Worm (Caenorhabditis elegans): Measurements from ENCODE around the gene D1025.1.
"Not testable (repeated sequence)": the region's sequence is repeated elsewhere in the genome, so short reads cannot be mapped to it uniquely, and the experiment has no call there.

Gene D1025.1

ce11 chrX:14525081-14525324, 4.4 kb downstream of the D1025.1 start, which contains the start of gene nspc-17:
nspc-17 (minus strand) TSS chrX:14525181.
- not testable (repeated sequence) for TF ChIP-seq mdl-1 (tag; optimal IDR thresholded peaks at IDR 0.05); crh-2 (tag; optimal IDR thresholded peaks at IDR 0.05); unc-55 (GFP tag; optimal IDR thresholded peaks at IDR 0.05)

ce11 chrX:14525325-14526305, 5.1 kb downstream of the D1025.1 start:
- TF ChIP-seq nhr-21 (tag; optimal IDR thresholded peaks at IDR 0.05) (peak; percentile 100), gmeb-1 (tag; optimal IDR thresholded peaks at IDR 0.05) (peak; percentile 94), elt-3 (tag; optimal IDR thresholded peaks at IDR 0.05) (peak; percentile 91), nhr-23 (tag; optimal IDR thresholded peaks at IDR 0.05) (no peak), unc-39 (tag; optimal IDR thresholded peaks at IDR 0.05) (peak; percentile 79), nhr-10 (tag; optimal IDR thresholded peaks at IDR 0.05) (peak; percentile 98), aly-2 (tag; optimal IDR thresholded peaks at IDR 0.05) (peak; percentile 97), nhr-129 (tag; optimal IDR thresholded peaks at IDR 0.05) (peak; percentile 100), R02D3.7 (tag; optimal IDR thresholded peaks at IDR 0.05) (peak; percentile 83), egl-27 (tag; optimal IDR thresholded peaks at IDR 0.05) (peak; percentile 98), snpc-4 (tag; optimal IDR thresholded peaks at IDR 0.05) (peak; percentile 92), crh-2 (tag; optimal IDR thresholded peaks at IDR 0.05) (peak; percentile 100), fos-1 (tag; optimal IDR thresholded peaks at IDR 0.05) (peak; percentile 99), nhr-12 (tag; optimal IDR thresholded peaks at IDR 0.05) (peak; percentile 80), ztf-11 (tag; optimal IDR thresholded peaks at IDR 0.05) (peak; percentile 82), ztf-1 (GFP tag; conservative IDR thresholded peaks at IDR 0.05) (no peak), zag-1 (tag; optimal IDR thresholded peaks at IDR 0.05) (peak; percentile 99), sma-3 (GFP tag; optimal IDR thresholded peaks at IDR 0.05) (peak; percentile 99), ama-1 (optimal IDR thresholded peaks at IDR 0.05) (peak; percentile 69), alr-1 (tag; optimal IDR thresholded peaks at IDR 0.05) (no peak), mab-5 (tag; optimal IDR thresholded peaks at IDR 0.05) (peak; percentile 99), ztf-4 (tag; optimal IDR thresholded peaks at IDR 0.05) (peak; percentile 99), sem-4 (tag; optimal IDR thresholded peaks at IDR 0.05) (peak; percentile 99), dmd-4 (tag; optimal IDR thresholded peaks at IDR 0.05) (peak; percentile 74), nhr-77 (tag; optimal IDR thresholded peaks at IDR 0.05) (peak; percentile 99), ceh-82 (tag; optimal IDR thresholded peaks at IDR 0.05) (peak; percentile 100), nhr-25 (tag; optimal IDR thresholded peaks at IDR 0.05) (peak; percentile 99), lin-11 (tag; optimal IDR thresholded peaks at IDR 0.05) (peak; percentile 98), nhr-237 (tag; optimal IDR thresholded peaks at IDR 0.05) (peak; percentile 98), unc-55 (GFP tag; optimal IDR thresholded peaks at IDR 0.05) (peak; percentile 99), nhr-6 (tag; optimal IDR thresholded peaks at IDR 0.05) (peak; percentile 99), blmp-1 (tag; optimal IDR thresholded peaks at IDR 0.05; ENCODE audit: insufficient read depth) (peak; percentile 87), lin-39 (tag; optimal IDR thresholded peaks at IDR 0.05) (peak; percentile 97), lin-13 (GFP tag; optimal IDR thresholded peaks at IDR 0.05) (peak; percentile 99), elt-1 (tag; optimal IDR thresholded peaks at IDR 0.05) (no peak), mdl-1 (tag; optimal IDR thresholded peaks at IDR 0.05) (peak; percentile 96 to 97), ceh-16 (tag; optimal IDR thresholded peaks at IDR 0.05) (peak; percentile 97), nhr-11 (tag; optimal IDR thresholded peaks at IDR 0.05) (peak; percentile 81), mbf-1 (tag; optimal IDR thresholded peaks at IDR 0.05) (peak; percentile 79), C34F6.9 (tag; optimal IDR thresholded peaks at IDR 0.05) (peak; percentile 99), Y55F3AM.14 (GFP tag; optimal IDR thresholded peaks at IDR 0.05) (peak; percentile 98), F13H6.1 (tag; optimal IDR thresholded peaks at IDR 0.05) (peak; percentile 99), ZK546.5 (tag; optimal IDR thresholded peaks at IDR 0.05) (peak; percentile 88), lsy-2 (tag; optimal IDR thresholded peaks at IDR 0.05) (peak; percentile 97), unc-62 (GFP tag; optimal IDR thresholded peaks at IDR 0.05) (peak; percentile 99), skn-1 (tag; optimal IDR thresholded peaks at IDR 0.05) (peak; percentile 85), peb-1 (tag; optimal IDR thresholded peaks at IDR 0.05) (no peak), sma-9 (GFP tag; optimal IDR thresholded peaks at IDR 0.05) (peak; percentile 99), sma-9 (tag; optimal IDR thresholded peaks at IDR 0.05) (no peak)

Data from whole organism, L2 larva.